Worm (Caenorhabditis elegans) whole organism, young adult: Measurements from ENCODE around the gene F37A8.1.

ENCODE experiments used
- B0019.2 ChIP-seq: fragments of 200-800 bp; sonication (Bioruptor generic); conservative IDR thresholded peaks from 2 replicates; pipeline ENCODE4 v1.3.6; 2022; ENCODE audit warnings: missing genetic modification reagents, missing genetic modification characterization, missing compliant biosample characterization
- C17E4.6 ChIP-seq: fragments of 200-800 bp; sonication (Bioruptor generic); IDR thresholded peaks from 2 replicates; pipeline ENCODE4 v1.3.6; 2022; ENCODE audit warnings: missing genetic modification reagents, missing genetic modification characterization, missing compliant biosample characterization
- F39B2.1 ChIP-seq: fragments of 200-800 bp; sonication (Bioruptor generic); IDR thresholded peaks from 2 replicates; pipeline ENCODE4 v1.3.6; 2022; ENCODE audit warnings: missing genetic modification reagents, missing genetic modification characterization, missing compliant biosample characterization
- F49E8.2 ChIP-seq: sonication (generic microtip); optimal IDR thresholded peaks from 3 replicates; lab custom pipeline; 2017; ENCODE audit warnings: missing genetic modification characterization, mild to moderate bottlenecking, missing compliant biosample characterization, antibody characterized with exemption, moderate library complexity; ENCODE audit not compliant: insufficient read depth
- F57A8.1 ChIP-seq: fragments of 200-800 bp; sonication (Bioruptor generic); optimal IDR thresholded peaks from 2 replicates; lab custom pipeline; 2018; ENCODE audit warnings: mild to moderate bottlenecking, missing genetic modification characterization, moderate library complexity, missing compliant biosample characterization
- T07F8.4 ChIP-seq: sonication (generic microtip); optimal IDR thresholded peaks from 2 replicates; lab custom pipeline; 2016; ENCODE audit warnings: mild to moderate bottlenecking, missing genetic modification characterization, moderate library complexity, missing compliant biosample characterization
- Y53F4B.3 ChIP-seq: fragments of 200-800 bp; sonication (Bioruptor generic); IDR thresholded peaks from 2 replicates; pipeline ENCODE4 v1.3.6; 2022; ENCODE audit warnings: missing genetic modification reagents, missing genetic modification characterization, missing compliant biosample characterization
- Y56A3A.18 ChIP-seq: fragments of 200-800 bp; sonication (Bioruptor generic); IDR thresholded peaks from 2 replicates; pipeline ENCODE4 v1.3.6; 2022; ENCODE audit warnings: missing genetic modification reagents, missing genetic modification characterization, missing compliant biosample characterization
- Y67H2A.10 ChIP-seq: fragments of 200-800 bp; sonication (Bioruptor generic); conservative IDR thresholded peaks from 2 replicates; pipeline ENCODE4 v1.3.6; 2022; ENCODE audit warnings: missing genetic modification reagents, missing genetic modification characterization, missing compliant biosample characterization
- Y79H2A.3 ChIP-seq: fragments of 200-800 bp; sonication (Bioruptor generic); conservative IDR thresholded peaks from 2 replicates; pipeline ENCODE4 v1.3.6; 2022; ENCODE audit warnings: missing genetic modification reagents, missing genetic modification characterization, missing compliant biosample characterization
- ama-1 ChIP-seq, 3 experiments: fragments of 150-350 bp in 1 of 3; sonication (generic microtip) in 2 of 3; optimal IDR thresholded peaks; 2 replicates each; lab custom pipeline; 2014 to 2018; ENCODE audit warnings: missing biosample characterization in 2 of 3, missing genetic modification characterization in 2 of 3, missing genetic modification reagents in 2 of 3
- atf-7 ChIP-seq: sonication (generic microtip); optimal IDR thresholded peaks from 2 replicates; lab custom pipeline; 2017; ENCODE audit warnings: mild to moderate bottlenecking, missing genetic modification characterization, missing compliant biosample characterization
- athp-1 ChIP-seq: sonication (generic microtip); optimal IDR thresholded peaks from 2 replicates; lab custom pipeline; 2017; ENCODE audit warnings: mild to moderate bottlenecking, missing genetic modification characterization, missing compliant biosample characterization
- attf-6 ChIP-seq: fragments of 200-800 bp; sonication (Bioruptor generic); IDR thresholded peaks from 2 replicates; pipeline ENCODE4 v1.3.6; 2022; ENCODE audit warnings: missing genetic modification reagents, missing genetic modification characterization, missing compliant biosample characterization
- ccch-3 ChIP-seq: fragments of 200-800 bp; sonication (Bioruptor generic); optimal IDR thresholded peaks from 2 replicates; lab custom pipeline; 2018; ENCODE audit warnings: mild to moderate bottlenecking, missing genetic modification characterization, missing compliant biosample characterization
- cebp-2 ChIP-seq: fragments of 200-800 bp; sonication (Bioruptor generic); IDR thresholded peaks from 2 replicates; pipeline ENCODE4 v1.3.6; 2022; ENCODE audit warnings: missing genetic modification characterization, missing compliant biosample characterization
- ceh-27 ChIP-seq: fragments of 200-800 bp; sonication (Bioruptor generic); optimal IDR thresholded peaks from 2 replicates; lab custom pipeline; 2018; ENCODE audit warnings: mild to moderate bottlenecking, missing genetic modification characterization, moderate library complexity, missing compliant biosample characterization
- ceh-40 ChIP-seq: fragments of 200-800 bp; sonication (Bioruptor generic); IDR thresholded peaks from 2 replicates; pipeline ENCODE4 v1.3.6; 2022; ENCODE audit warnings: missing genetic modification characterization, missing compliant biosample characterization
- ceh-91 ChIP-seq: fragments of 200-800 bp; sonication (Bioruptor generic); IDR thresholded peaks from 2 replicates; pipeline ENCODE4 v1.3.6; 2022; ENCODE audit warnings: missing genetic modification reagents, missing genetic modification characterization, missing compliant biosample characterization
- chd-7 ChIP-seq: sonication (generic microtip); optimal IDR thresholded peaks from 2 replicates; lab custom pipeline; 2016; ENCODE audit warnings: mild to moderate bottlenecking, missing genetic modification characterization, moderate library complexity, missing compliant biosample characterization
- egl-44 ChIP-seq: fragments of 200-800 bp; sonication (Bioruptor generic); IDR thresholded peaks from 2 replicates; pipeline ENCODE4 v1.3.6; 2022; ENCODE audit warnings: missing genetic modification reagents, missing genetic modification characterization, missing compliant biosample characterization
- egrh-3 ChIP-seq: fragments of 200-800 bp; sonication (Bioruptor generic); IDR thresholded peaks from 2 replicates; pipeline ENCODE4 v1.3.6; 2022; ENCODE audit warnings: missing genetic modification reagents, missing genetic modification characterization, missing compliant biosample characterization
- hlh-12 ChIP-seq: sonication (generic microtip); optimal IDR thresholded peaks from 2 replicates; lab custom pipeline; 2016; ENCODE audit warnings: missing genetic modification characterization, missing compliant biosample characterization
- lag-1 ChIP-seq: fragments of 200-800 bp; sonication (Bioruptor generic); IDR thresholded peaks from 2 replicates; pipeline ENCODE4 v1.3.6; 2022; ENCODE audit warnings: missing genetic modification reagents, missing genetic modification characterization, missing compliant biosample characterization
- let-526 ChIP-seq: fragments of 200-800 bp; sonication (Bioruptor generic); IDR thresholded peaks from 2 replicates; pipeline ENCODE4 v1.3.6; 2022; ENCODE audit warnings: missing genetic modification reagents, missing genetic modification characterization, missing compliant biosample characterization
- lin-40 ChIP-seq: sonication (generic microtip); optimal IDR thresholded peaks from 2 replicates; lab custom pipeline; 2016; ENCODE audit warnings: missing genetic modification characterization, mild to moderate bottlenecking, missing compliant biosample characterization, missing genotype, missing genetic modification reagents
- lir-1 ChIP-seq: fragments of 200-800 bp; sonication (Bioruptor generic); conservative IDR thresholded peaks from 2 replicates; pipeline ENCODE4 v1.3.6; 2022; ENCODE audit warnings: missing genetic modification reagents, missing genetic modification characterization, missing compliant biosample characterization
- lsy-27 ChIP-seq: sonication (generic microtip); optimal IDR thresholded peaks from 2 replicates; lab custom pipeline; 2017; ENCODE audit warnings: missing genetic modification characterization, mild to moderate bottlenecking, missing compliant biosample characterization, antibody characterized with exemption, missing genotype, borderline replicate concordance; ENCODE audit not compliant: insufficient read depth
- madf-6 ChIP-seq: fragments of 200-800 bp; sonication (Bioruptor generic); IDR thresholded peaks from 2 replicates; pipeline ENCODE4 v1.3.6; 2022; ENCODE audit warnings: missing genetic modification reagents, missing genetic modification characterization, missing compliant biosample characterization
- mcd-1 ChIP-seq: fragments of 200-800 bp; sonication (Bioruptor generic); IDR thresholded peaks from 2 replicates; pipeline ENCODE4 v1.3.6; 2022; ENCODE audit warnings: missing genetic modification reagents, missing genetic modification characterization, missing compliant biosample characterization
- nfya-1 ChIP-seq: sonication (generic microtip); optimal IDR thresholded peaks from 2 replicates; lab custom pipeline; 2017; ENCODE audit warnings: antibody characterized with exemption, missing compliant biosample characterization, missing genetic modification characterization, borderline replicate concordance; ENCODE audit not compliant: insufficient read depth
- nhr-120 ChIP-seq: fragments of 200-800 bp; sonication (Bioruptor generic); IDR thresholded peaks from 2 replicates; pipeline ENCODE4 v1.3.6; 2022; ENCODE audit warnings: missing genetic modification characterization, missing compliant biosample characterization
- nhr-27 ChIP-seq: fragments of 200-800 bp; sonication (Bioruptor generic); optimal IDR thresholded peaks from 2 replicates; lab custom pipeline; 2018; ENCODE audit warnings: mild to moderate bottlenecking, missing genetic modification characterization, moderate library complexity, missing compliant biosample characterization
- nhr-90 ChIP-seq: sonication (generic microtip); optimal IDR thresholded peaks from 2 replicates; lab custom pipeline; 2016; ENCODE audit warnings: missing genotype, mild to moderate bottlenecking, missing genetic modification characterization, missing compliant biosample characterization
- pbrm-1 ChIP-seq: fragments of 200-800 bp; sonication (Bioruptor generic); IDR thresholded peaks from 2 replicates; pipeline ENCODE4 v1.3.6; 2022; ENCODE audit warnings: missing genetic modification reagents, missing genetic modification characterization, missing compliant biosample characterization
- pha-4 ChIP-seq: fragments of 150-350 bp; sonication (generic microtip); optimal IDR thresholded peaks from 2 replicates; lab custom pipeline; 2014; ENCODE audit warnings: missing biosample characterization, missing genetic modification reagents, missing genetic modification characterization
- repo-1 ChIP-seq: sonication (generic microtip); optimal IDR thresholded peaks from 2 replicates; lab custom pipeline; 2017; ENCODE audit warnings: mild to moderate bottlenecking, missing genetic modification characterization, missing compliant biosample characterization
- sdz-38 ChIP-seq: sonication (generic microtip); optimal IDR thresholded peaks from 2 replicates; lab custom pipeline; 2016; ENCODE audit warnings: missing genotype, missing genetic modification characterization, missing compliant biosample characterization
- snpc-1.1 ChIP-seq: sonication (generic microtip); optimal IDR thresholded peaks from 2 replicates; lab custom pipeline; 2017; ENCODE audit warnings: missing genetic modification characterization, mild to moderate bottlenecking, missing compliant biosample characterization, antibody characterized with exemption, moderate library complexity, missing genotype, missing genetic modification reagents; ENCODE audit not compliant: insufficient read depth
- snpc-1.3 ChIP-seq: sonication (generic microtip); optimal IDR thresholded peaks from 2 replicates; lab custom pipeline; 2017; ENCODE audit warnings: missing genetic modification characterization, mild to moderate bottlenecking, missing compliant biosample characterization, antibody characterized with exemption, moderate library complexity, missing genotype, missing genetic modification reagents; ENCODE audit not compliant: insufficient read depth
- sptf-2 ChIP-seq: fragments of 200-800 bp; sonication (Bioruptor generic); optimal IDR thresholded peaks from 2 replicates; lab custom pipeline; 2018; ENCODE audit warnings: mild to moderate bottlenecking, missing genetic modification characterization, missing compliant biosample characterization
- unc-62 ChIP-seq: fragments of 150-350 bp; optimal IDR thresholded peaks from 2 replicates; lab custom pipeline; 2014; ENCODE audit warnings: missing biosample characterization, missing genetic modification reagents, missing genetic modification characterization
- xnd-1 ChIP-seq: sonication (generic microtip); optimal IDR thresholded peaks from 2 replicates; lab custom pipeline; 2016; ENCODE audit warnings: missing genotype, missing genetic modification reagents, missing genetic modification characterization, missing compliant biosample characterization
- zfh-2 ChIP-seq: fragments of 200-800 bp; sonication (Bioruptor generic); conservative IDR thresholded peaks from 2 replicates; pipeline ENCODE4 v1.3.6; 2022; ENCODE audit warnings: missing genetic modification reagents, missing genetic modification characterization, missing compliant biosample characterization
- ztf-18 ChIP-seq: sonication (generic microtip); optimal IDR thresholded peaks from 2 replicates; lab custom pipeline; 2016; ENCODE audit warnings: missing genotype, mild to moderate bottlenecking, missing genetic modification characterization, missing compliant biosample characterization
- ztf-3 ChIP-seq: fragments of 200-800 bp; sonication (Bioruptor generic); optimal IDR thresholded peaks from 2 replicates; lab custom pipeline; 2018; ENCODE audit warnings: mild to moderate bottlenecking, missing genetic modification characterization, missing compliant biosample characterization
- ztf-6 ChIP-seq: fragments of 200-800 bp; sonication (Bioruptor generic); IDR thresholded peaks from 2 replicates; pipeline ENCODE4 v1.3.6; 2022; ENCODE audit warnings: missing genetic modification reagents, missing genetic modification characterization, missing compliant biosample characterization

F37A8.1 gene

DNA sequence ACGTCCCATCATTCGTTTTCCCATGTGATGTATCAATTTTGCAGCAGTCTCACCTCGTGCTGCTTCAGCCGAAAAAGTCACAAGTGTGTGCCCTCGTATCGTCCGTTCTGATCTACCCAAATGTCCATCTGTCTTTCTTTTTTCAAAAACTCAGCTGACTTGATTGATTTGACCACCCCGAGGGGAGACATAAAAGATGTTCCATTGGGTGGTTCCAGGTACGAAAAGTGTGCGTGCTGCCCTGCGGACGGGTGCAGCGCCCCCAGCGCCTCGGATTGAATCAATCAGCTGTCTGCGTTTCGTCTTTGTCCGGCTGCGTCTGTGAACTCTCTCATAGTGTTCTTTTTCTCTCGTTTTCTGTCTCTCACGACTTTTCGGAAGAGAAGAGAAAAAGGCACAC is 25.0 kb downstream of the F37A8.1 start (continued):
- TF ChIP-seq B0019.2 (GFP tag; lab: Robert Waterston, UW), result no peak
- no peak for TF ChIP-seq ztf-6 (GFP tag; lab: Robert Waterston, UW)
- no peak for TF ChIP-seq lag-1
- no peak for TF ChIP-seq sdz-38 (tag; lab: Kevin White, UChicago)
- no peak for TF ChIP-seq egl-44 (GFP tag; lab: Robert Waterston, UW)
- no peak for TF ChIP-seq Y56A3A.18 (GFP tag; lab: Robert Waterston, UW)
- no peak; the same call in 1 of the 2 replicates for TF ChIP-seq egrh-3
- no peak for TF ChIP-seq hlh-12 (tag; lab: Kevin White, UChicago)
- TF ChIP-seq pha-4 (tag; lab: Kevin White, UChicago), result no peak
- TF ChIP-seq ceh-91, result no peak
- peak; percentile 53; the same call in 1 of the 2 replicates for TF ChIP-seq lir-1 (GFP tag; lab: Robert Waterston, UW)
- no peak for TF ChIP-seq atf-7 (tag; lab: Kevin White, UChicago)
- TF ChIP-seq unc-62, result no peak
- no peak for TF ChIP-seq attf-6 (GFP tag; lab: Robert Waterston, UW)
- no peak for TF ChIP-seq ccch-3 (GFP tag; lab: Kevin White, UChicago)
- TF ChIP-seq mcd-1 (GFP tag; lab: Robert Waterston, UW), result no peak
- no peak for TF ChIP-seq snpc-1.1
- no peak; the same call in 1 of the 2 replicates for TF ChIP-seq let-526 (GFP tag; lab: Robert Waterston, UW)
- 0 out of 2 replicates have a peak, but pooled peaks have one; percentile 42 for TF ChIP-seq Y79H2A.3 (GFP tag; lab: Robert Waterston, UW)
- TF ChIP-seq F49E8.2 (tag; lab: Kevin White, UChicago), result no peak
- no peak for TF ChIP-seq ztf-18 (tag; lab: Kevin White, UChicago)
- no peak for TF ChIP-seq lin-40
- TF ChIP-seq lsy-27 (tag; lab: Kevin White, UChicago), result no peak
- no peak for TF ChIP-seq T07F8.4 (tag; lab: Kevin White, UChicago)
- no peak for TF ChIP-seq nhr-90 (tag; lab: Kevin White, UChicago)
- no peak for TF ChIP-seq Y53F4B.3 (GFP tag; lab: Robert Waterston, UW)
- no peak for TF ChIP-seq nfya-1
- TF ChIP-seq nhr-27 (tag; lab: Kevin White, UChicago), result no peak
- no peak for TF ChIP-seq nhr-120
- no peak for TF ChIP-seq sptf-2 (GFP tag; lab: Kevin White, UChicago)
- TF ChIP-seq Y67H2A.10 (GFP tag; lab: Robert Waterston, UW), result no peak; the same call in 1 of the 2 replicates
- TF ChIP-seq pbrm-1 (GFP tag; lab: Robert Waterston, UW), result peak; percentile 35; the same call in 1 of the 2 replicates
- TF ChIP-seq F39B2.1 (GFP tag; lab: Robert Waterston, UW), result no peak
- no peak for TF ChIP-seq ztf-3 (GFP tag; lab: Kevin White, UChicago)
- TF ChIP-seq repo-1 (tag; lab: Kevin White, UChicago), result no peak
- TF ChIP-seq xnd-1, result no peak
- TF ChIP-seq chd-7 (tag; lab: Kevin White, UChicago), result no peak
- no peak for TF ChIP-seq ama-1 (optimal IDR thresholded peaks at IDR 0.05; lab: Kevin White, UChicago)
- no peak for TF ChIP-seq ama-1 (GFP tag; optimal IDR thresholded peaks at IDR 0.05; lab: Kevin White, UChicago)
- TF ChIP-seq ceh-40 (GFP tag; lab: Robert Waterston, UW), result no peak
- no peak for TF ChIP-seq F57A8.1 (GFP tag; lab: Kevin White, UChicago)
- no peak for TF ChIP-seq zfh-2 (GFP tag; lab: Robert Waterston, UW)
- no peak for TF ChIP-seq cebp-2 (GFP tag; lab: Robert Waterston, UW)
- TF ChIP-seq athp-1 (tag; lab: Kevin White, UChicago), result no peak
- no peak for TF ChIP-seq madf-6 (GFP tag; lab: Robert Waterston, UW)
- no peak for TF ChIP-seq C17E4.6 (GFP tag; lab: Robert Waterston, UW)
- peak; percentile 38 for TF ChIP-seq ceh-27 (GFP tag; lab: Kevin White, UChicago)
- no peak for TF ChIP-seq snpc-1.3 (tag; lab: Kevin White, UChicago)
